Fruit fly (Drosophila melanogaster) whole organism, embryonic: Measurements from ENCODE around the gene CG7298.

Experiments
- Asciz ChIP-seq: fragments of 200-800 bp; sonication (Bioruptor generic); optimal IDR thresholded peaks from 2 replicates; lab custom pipeline; 2017; ENCODE audit warnings: missing biosample characterization, mild to moderate bottlenecking, missing genetic modification characterization, missing genetic modification reagents
- Atf-2 ChIP-seq: fragments of 200-800 bp; sonication (Bioruptor generic); optimal IDR thresholded peaks from 2 replicates; lab custom pipeline; 2016; ENCODE audit warnings: missing biosample characterization, missing genetic modification characterization
- Atf6 ChIP-seq: fragments of 200-800 bp; sonication (Bioruptor generic); IDR thresholded peaks from 2 replicates; pipeline ENCODE4 v1.3.6; 2022; ENCODE audit warnings: missing biosample characterization, missing genetic modification characterization
- CG10321 ChIP-seq: fragments of 200-800 bp; sonication (Bioruptor generic); IDR thresholded peaks from 2 replicates; pipeline ENCODE4 v1.3.6; 2022; ENCODE audit warnings: missing biosample characterization, missing genetic modification characterization
- CG13424 ChIP-seq: fragments of 200-800 bp; sonication (Bioruptor generic); optimal IDR thresholded peaks from 2 replicates; lab custom pipeline; 2019; ENCODE audit warnings: missing biosample characterization, mild to moderate bottlenecking, missing genetic modification characterization, moderate library complexity
- CG13624 ChIP-seq: fragments of 200-800 bp; sonication (Bioruptor generic); optimal IDR thresholded peaks from 2 replicates; lab custom pipeline; 2016; ENCODE audit warnings: missing biosample characterization, missing genetic modification characterization
- CG13775 ChIP-seq: fragments of 200-800 bp; sonication (Bioruptor generic); optimal IDR thresholded peaks from 3 replicates; lab custom pipeline; 2017; ENCODE audit warnings: missing biosample characterization, mild to moderate bottlenecking, missing genetic modification characterization
- CG14014 ChIP-seq: fragments of 200-800 bp; sonication (Bioruptor generic); IDR thresholded peaks from 2 replicates; pipeline ENCODE4 v1.3.6; 2022; ENCODE audit warnings: missing biosample characterization, missing genetic modification characterization
- CG15269 ChIP-seq: fragments of 200-800 bp; sonication (Bioruptor generic); optimal IDR thresholded peaks from 2 replicates; lab custom pipeline; 2018; ENCODE audit warnings: missing biosample characterization, mild to moderate bottlenecking, missing genetic modification characterization, moderate library complexity
- CG30431 ChIP-seq: fragments of 200-800 bp; sonication (Bioruptor generic); optimal IDR thresholded peaks from 2 replicates; lab custom pipeline; 2017; ENCODE audit warnings: missing biosample characterization, missing genetic modification characterization
- CG4404 ChIP-seq: fragments of 200-800 bp; sonication (Bioruptor generic); IDR thresholded peaks from 2 replicates; pipeline ENCODE4 v1.3.6; 2022; ENCODE audit warnings: missing biosample characterization, missing genetic modification characterization
- CG6175 ChIP-seq: fragments of 200-800 bp; sonication (Bioruptor generic); IDR thresholded peaks from 3 replicates; pipeline ENCODE4 v1.3.6; 2022; ENCODE audit warnings: missing biosample characterization, missing genetic modification characterization
- CG6654 ChIP-seq: fragments of 200-800 bp; sonication (Bioruptor generic); optimal IDR thresholded peaks from 2 replicates; lab custom pipeline; 2017; ENCODE audit warnings: missing biosample characterization, mild to moderate bottlenecking, missing genetic modification characterization
- CG6683 ChIP-seq: fragments of 200-800 bp; sonication (Bioruptor generic); optimal IDR thresholded peaks from 2 replicates; lab custom pipeline; 2017; ENCODE audit warnings: missing biosample characterization, mild to moderate bottlenecking, missing genetic modification characterization, missing genetic modification reagents
- CG8944 ChIP-seq: fragments of 200-800 bp; sonication (Bioruptor generic); optimal IDR thresholded peaks from 3 replicates; lab custom pipeline; 2016; ENCODE audit warnings: missing biosample characterization, missing genetic modification characterization
- CTCF ChIP-seq: fragments of 200-800 bp; sonication (Bioruptor generic); optimal IDR thresholded peaks from 2 replicates; lab custom pipeline; 2017; ENCODE audit warnings: missing biosample characterization, mild to moderate bottlenecking, missing genetic modification characterization, moderate library complexity
- Camta ChIP-seq: fragments of 200-800 bp; sonication (Bioruptor generic); optimal IDR thresholded peaks from 2 replicates; lab custom pipeline; 2016; ENCODE audit warnings: missing biosample characterization, missing genetic modification characterization
- CrebB ChIP-seq: fragments of 200-800 bp; sonication (Bioruptor generic); optimal IDR thresholded peaks from 3 replicates; lab custom pipeline; 2018; ENCODE audit warnings: missing biosample characterization, mild to moderate bottlenecking, missing genetic modification characterization
- Dfd ChIP-seq, 2 experiments: fragments of >200 bp; optimal IDR thresholded peaks; 2 replicates each; lab custom pipeline; 2017; ENCODE audit warnings: missing biosample characterization in 2 of 2, missing genetic modification characterization in 2 of 2
- Dll ChIP-seq: fragments of 200-800 bp; sonication (Bioruptor generic); IDR thresholded peaks from 4 replicates; pipeline ENCODE4 v1.3.6; 2022; ENCODE audit warnings: missing biosample characterization, missing genetic modification characterization; ENCODE audit not compliant: partially characterized antibody
- Fer1 ChIP-seq: fragments of 200-800 bp; sonication (Bioruptor generic); optimal IDR thresholded peaks from 2 replicates; lab custom pipeline; 2017; ENCODE audit warnings: missing biosample characterization, mild to moderate bottlenecking, missing genetic modification characterization
- Gug ChIP-seq: fragments of 200-800 bp; sonication (Bioruptor generic); IDR thresholded peaks from 4 replicates; pipeline ENCODE4 v1.3.6; 2022; ENCODE audit warnings: missing biosample characterization, missing genetic modification characterization
- HmgZ ChIP-seq: fragments of 200-800 bp; sonication (Bioruptor generic); optimal IDR thresholded peaks from 2 replicates; lab custom pipeline; 2018; ENCODE audit warnings: missing biosample characterization, mild to moderate bottlenecking, missing genetic modification characterization
- Lim3 ChIP-seq: fragments of 200-800 bp; sonication (Bioruptor generic); IDR thresholded peaks from 2 replicates; pipeline ENCODE4 v1.3.6; 2022; ENCODE audit warnings: missing biosample characterization, missing genetic modification characterization
- PHDP ChIP-seq: fragments of 200-800 bp; sonication (Bioruptor generic); optimal IDR thresholded peaks from 3 replicates; lab custom pipeline; 2018; ENCODE audit warnings: missing biosample characterization, mild to moderate bottlenecking, missing genetic modification characterization, moderate library complexity
- Ravus ChIP-seq: fragments of 200-800 bp; sonication (Bioruptor generic); IDR thresholded peaks from 2 replicates; pipeline ENCODE4 v1.3.6; 2022; ENCODE audit warnings: missing biosample characterization, missing genetic modification characterization
- Sry-δ ChIP-seq: fragments of 200-800 bp; sonication (Bioruptor generic); optimal IDR thresholded peaks from 2 replicates; lab custom pipeline; 2016; ENCODE audit warnings: missing biosample characterization, missing genetic modification characterization
- bab2 ChIP-seq: fragments of 200-800 bp; sonication (Bioruptor generic); optimal IDR thresholded peaks from 2 replicates; lab custom pipeline; 2016; ENCODE audit warnings: missing biosample characterization, missing genetic modification characterization
- btn ChIP-seq: fragments of 200-800 bp; sonication (Bioruptor generic); optimal IDR thresholded peaks from 2 replicates; lab custom pipeline; 2016; ENCODE audit warnings: missing biosample characterization, missing genetic modification characterization
- corto ChIP-seq: fragments of 200-800 bp; sonication (Bioruptor generic); optimal IDR thresholded peaks from 2 replicates; lab custom pipeline; 2016; ENCODE audit warnings: missing biosample characterization, mild to moderate bottlenecking, missing genetic modification characterization, moderate library complexity
- dmrt99B ChIP-seq: fragments of 200-800 bp; sonication (Bioruptor generic); optimal IDR thresholded peaks from 2 replicates; lab custom pipeline; 2018; ENCODE audit warnings: missing biosample characterization, mild to moderate bottlenecking, missing genetic modification characterization, moderate library complexity
- emc ChIP-seq: fragments of 200-800 bp; sonication (Bioruptor generic); optimal IDR thresholded peaks from 2 replicates; lab custom pipeline; 2016; ENCODE audit warnings: missing biosample characterization, missing genetic modification characterization
- esg ChIP-seq: fragments of 200-800 bp; sonication (Bioruptor generic); conservative IDR thresholded peaks from 2 replicates; pipeline ENCODE4 v1.3.6; 2022; ENCODE audit warnings: missing biosample characterization, missing genetic modification characterization
- eve ChIP-seq, 2 experiments: fragments of >200 bp; optimal IDR thresholded peaks; 2 replicates each; lab custom pipeline; 2017; ENCODE audit warnings: missing biosample characterization in 2 of 2, missing genetic modification characterization in 2 of 2
- fd96Cb ChIP-seq: fragments of 200-800 bp; sonication (Bioruptor generic); optimal IDR thresholded peaks from 2 replicates; lab custom pipeline; 2018; ENCODE audit warnings: missing biosample characterization, mild to moderate bottlenecking, missing genetic modification characterization, moderate library complexity
- gem ChIP-seq: fragments of 200-800 bp; sonication (Bioruptor generic); optimal IDR thresholded peaks from 2 replicates; lab custom pipeline; 2019; ENCODE audit warnings: missing biosample characterization, mild to moderate bottlenecking, missing genetic modification characterization, moderate library complexity
- gt ChIP-seq: fragments of 200-800 bp; sonication (Bioruptor generic); IDR thresholded peaks from 2 replicates; pipeline ENCODE4 v1.3.6; 2022; ENCODE audit warnings: missing biosample characterization, missing genetic modification characterization
- hkb ChIP-seq, 2 experiments: fragments of 200-800 bp in 1 of 2; fragments of >200 bp in 1 of 2; sonication (Bioruptor generic) in 1 of 2; IDR thresholded peaks in 1 of 2; optimal IDR thresholded peaks in 1 of 2; 2 replicates each; pipeline versions ENCODE4 v1.3.6 to Lab custom; 2017 to 2022; ENCODE audit warnings: missing biosample characterization in 1 of 2, missing genetic modification characterization in 1 of 2
- kay ChIP-seq: fragments of 200-800 bp; sonication (Bioruptor generic); optimal IDR thresholded peaks from 2 replicates; lab custom pipeline; 2016; ENCODE audit warnings: missing biosample characterization, missing genetic modification characterization
- mam ChIP-seq: fragments of 200-800 bp; sonication (Bioruptor generic); optimal IDR thresholded peaks from 3 replicates; lab custom pipeline; 2016; ENCODE audit warnings: missing biosample characterization, missing genetic modification characterization
- mld ChIP-seq: fragments of 200-800 bp; sonication (Bioruptor generic); IDR thresholded peaks from 3 replicates; pipeline ENCODE4 v1.3.6; 2022; ENCODE audit warnings: missing biosample characterization, missing genetic modification characterization; ENCODE audit not compliant: partially characterized antibody
- onecut ChIP-seq: fragments of 200-800 bp; sonication (Bioruptor generic); IDR thresholded peaks from 2 replicates; pipeline ENCODE4 v1.3.6; 2022; ENCODE audit warnings: missing biosample characterization, missing genetic modification characterization
- pita ChIP-seq: fragments of 200-800 bp; sonication (Bioruptor generic); optimal IDR thresholded peaks from 2 replicates; lab custom pipeline; 2017; ENCODE audit warnings: missing biosample characterization, mild to moderate bottlenecking, missing genetic modification characterization
- sob ChIP-seq: fragments of 200-800 bp; sonication (Bioruptor generic); IDR thresholded peaks from 2 replicates; pipeline ENCODE4 v1.3.6; 2022; ENCODE audit warnings: missing biosample characterization, missing genetic modification characterization
- stc ChIP-seq: fragments of 200-800 bp; sonication (Bioruptor generic); IDR thresholded peaks from 2 replicates; pipeline ENCODE4 v1.3.6; 2022; ENCODE audit warnings: missing biosample characterization, missing genetic modification characterization
- ttk ChIP-seq: fragments of 200-800 bp; sonication (Bioruptor generic); IDR thresholded peaks from 2 replicates; pipeline ENCODE4 v2.1.2; 2022; ENCODE audit warnings: missing biosample characterization, missing genetic modification characterization
- vvl ChIP-seq: fragments of 200-800 bp; sonication (Bioruptor generic); IDR thresholded peaks from 2 replicates; pipeline ENCODE4 v1.3.6; 2022; ENCODE audit warnings: missing biosample characterization, missing genetic modification characterization
- zfh1 ChIP-seq: fragments of 200-800 bp; sonication (Bioruptor generic); IDR thresholded peaks from 3 replicates; pipeline ENCODE4 v1.3.6; 2022; ENCODE audit warnings: missing biosample characterization, missing genetic modification characterization

Gene CG7298

dm6 chr3L:20185206-20185868 lies 18.1 kb downstream of the CG7298 start (continued):
- peak; percentile 62 for TF ChIP-seq CG15269
- TF ChIP-seq bab2: peak; percentile 10
- peak; percentile 58 for TF ChIP-seq CG14014 (GFP tag; lab: Robert Waterston, UW)
- peak in 1 of 2 experiments; percentile 81 for TF ChIP-seq eve (GFP tag; optimal IDR thresholded peaks at IDR 0.05; lab: Kevin White, UChicago)
- TF ChIP-seq Fer1 (GFP tag; lab: Kevin White, UChicago): peak; percentile 69
- no peak for TF ChIP-seq CG4404 (GFP tag; lab: Robert Waterston, UW)
- peak; percentile 53 for TF ChIP-seq dmrt99B (tag; lab: Kevin White, UChicago)

- peak; percentile 7 for TF ChIP-seq Sry-δ (GFP tag; lab: Kevin White, UChicago)
- TF ChIP-seq kay: no peak
- TF ChIP-seq pita (GFP tag; lab: Kevin White, UChicago): no peak
- no peak for TF ChIP-seq CG6175 (GFP tag; lab: Robert Waterston, UW)
- no peak for TF ChIP-seq btn (GFP tag; lab: Kevin White, UChicago)
- no peak for TF ChIP-seq Asciz (GFP tag; lab: Kevin White, UChicago)
- TF ChIP-seq PHDP (tag; lab: Kevin White, UChicago): peak; percentile 52
- TF ChIP-seq CG13424: peak; percentile 60
- peak; percentile 43; the same call in 1 of the 2 replicates for TF ChIP-seq sob (GFP tag; lab: Robert Waterston, UW)
- TF ChIP-seq Dfd (GFP tag; optimal IDR thresholded peaks at IDR 0.05; lab: Kevin White, UChicago): no peak
- TF ChIP-seq CrebB (tag; lab: Kevin White, UChicago): no peak
- no peak for TF ChIP-seq emc (GFP tag; lab: Kevin White, UChicago)
- no peak for TF ChIP-seq corto (GFP tag; lab: Kevin White, UChicago)
- TF ChIP-seq CG10321 (GFP tag; lab: Robert Waterston, UW): no peak
- no peak for TF ChIP-seq CG6683 (GFP tag; lab: Kevin White, UChicago)
- TF ChIP-seq Dll: no peak
- TF ChIP-seq CG13624: no peak
- no peak for TF ChIP-seq hkb (optimal IDR thresholded peaks at IDR 0.05; lab: Kevin White, UChicago)
- TF ChIP-seq hkb (GFP tag; IDR thresholded peaks at IDR 0.05; lab: Robert Waterston, UW): peak; percentile 45
- TF ChIP-seq CG6654 (GFP tag; lab: Kevin White, UChicago): no peak
- TF ChIP-seq ttk: no peak; the same call in 1 of the 2 replicates
- TF ChIP-seq Lim3 (GFP tag; lab: Robert Waterston, UW): no peak
- peak; percentile 55 for TF ChIP-seq Atf6
- peak; percentile 47 for TF ChIP-seq mam (GFP tag; lab: Kevin White, UChicago)
- peak; percentile 33; the same call in 2 of the 4 replicates for TF ChIP-seq Gug (GFP tag; lab: Robert Waterston, UW)
- TF ChIP-seq CG30431 (GFP tag; lab: Kevin White, UChicago): no peak
- peak; percentile 52 for TF ChIP-seq CG13775 (GFP tag; lab: Kevin White, UChicago)
- TF ChIP-seq Ravus: no peak; the same call in 1 of the 2 replicates
- TF ChIP-seq CG8944 (GFP tag; lab: Kevin White, UChicago): no peak
- TF ChIP-seq zfh1: 0 out of 3 replicates have a peak, but pooled peaks have one; percentile 40
- TF ChIP-seq vvl: peak; percentile 34; the same call in 1 of the 2 replicates
- TF ChIP-seq HmgZ (tag; lab: Kevin White, UChicago): no peak
- no peak for TF ChIP-seq mld (GFP tag; lab: Robert Waterston, UW)
- TF ChIP-seq Camta: peak; percentile 24
- TF ChIP-seq gem (tag; lab: Kevin White, UChicago): peak; percentile 75
- peak; percentile 40 for TF ChIP-seq fd96Cb
- TF ChIP-seq esg (GFP tag; lab: Robert Waterston, UW): peak; percentile 48
- no peak for TF ChIP-seq CTCF
- no peak for TF ChIP-seq gt (GFP tag; lab: Robert Waterston, UW)
- TF ChIP-seq Atf-2 (GFP tag; lab: Kevin White, UChicago): peak; percentile 32
- 0 out of 2 replicates have a peak, but pooled peaks have one; percentile 13 for TF ChIP-seq stc
- no peak for TF ChIP-seq onecut (GFP tag; lab: Robert Waterston, UW)
Observed at dm6 chr3L:20183345-20184088, 20.0 kb downstream of the CG7298 start.
